Worm (Caenorhabditis elegans): ENCODE data around the gene F38A1.8.

- TF ChIP-seq ceh-82 (tag; optimal IDR thresholded peaks at IDR 0.05) = no peak
- no peak for TF ChIP-seq unc-55 (GFP tag; optimal IDR thresholded peaks at IDR 0.05)
- TF ChIP-seq egl-27 (tag; optimal IDR thresholded peaks at IDR 0.05) = no peak
- no peak for TF ChIP-seq lsy-2 (tag; optimal IDR thresholded peaks at IDR 0.05)
These were observed 27.1 kb upstream of the F38A1.8 start, which contains the start of gene clec-170 for ce11 chrIV:1266724-1267123.
